Worm (Caenorhabditis elegans): ENCODE results near the gene C50D2.2.

- no peak for TF ChIP-seq sox-2 (GFP tag; IDR thresholded peaks at IDR 0.05)
- TF ChIP-seq nhr-11 (tag; optimal IDR thresholded peaks at IDR 0.05) = no peak
- no peak for TF ChIP-seq pha-4 (tag; optimal IDR thresholded peaks at IDR 0.05)
- no peak for TF ChIP-seq C38D4.7 (GFP tag; optimal IDR thresholded peaks at IDR 0.05)
- no peak for TF ChIP-seq C08G9.2 (tag; optimal IDR thresholded peaks at IDR 0.05)
- TF ChIP-seq elt-2 (tag; optimal IDR thresholded peaks at IDR 0.05) = no peak
- no peak for TF ChIP-seq hlh-13 (GFP tag; optimal IDR thresholded peaks at IDR 0.05)
Measured at ce11 chrII:128929-129328, 20.0 kb downstream of the C50D2.2 start, which contains the start of gene srd-3.

Measured in whole organism, late embryonic.